Worm (Caenorhabditis elegans) whole organism, L4/young adult: ENCODE results near the gene acs-5.

Source experiments
- W03F9.2 ChIP-seq: fragments of 150-350 bp; optimal IDR thresholded peaks from 2 replicates; lab custom pipeline; 2014; ENCODE audit warnings: missing biosample characterization, missing genetic modification characterization
- dao-5 ChIP-seq: sonication (generic microtip); optimal IDR thresholded peaks from 2 replicates; lab custom pipeline; 2016; ENCODE audit warnings: missing genotype, missing genetic modification characterization, moderate library complexity, missing compliant biosample characterization
- him-1 ChIP-seq: sonication (generic microtip); optimal IDR thresholded peaks from 2 replicates; lab custom pipeline; 2016; ENCODE audit warnings: missing genotype, missing genetic modification reagents, missing genetic modification characterization, missing compliant biosample characterization

The acs-5 gene

ce11 chrIII:13543434-13543833 is at the start of gene acs-5:
Gene acs-5 (minus strand): TSS chrIII:13543534.
- TF ChIP-seq W03F9.2 (no peak), him-1 (no peak), dao-5 (tag; lab: Kevin White, UChicago) (no peak)

- TF ChIP-seq him-1 (no peak), W03F9.2 (no peak), dao-5 (tag; lab: Kevin White, UChicago) (no peak)
These were observed 38.4 kb upstream of the acs-5 start for ce11 chrIII:13581727-13582126.

ce11 chrIII:13580538-13580937 is 37.2 kb upstream of the acs-5 start, which contains the start of gene T05D4.5:
Gene T05D4.5 (plus strand): TSS chrIII:13580838.
- TF ChIP-seq W03F9.2, result no peak
- no peak for TF ChIP-seq dao-5 (tag; lab: Kevin White, UChicago)
- TF ChIP-seq him-1, result no peak

ce11 chrIII:13580076-13580475 is 36.7 kb upstream of the acs-5 start:
- no peak for TF ChIP-seq him-1
- no peak for TF ChIP-seq dao-5 (tag; lab: Kevin White, UChicago)
- TF ChIP-seq W03F9.2, result no peak

ce11 chrIII:13575610-13576232 is 32.4 kb upstream of the acs-5 start, which contains the start of gene osm-7:
Gene osm-7 (plus strand): TSS chrIII:13576182.
- TF ChIP-seq dao-5 (tag; lab: Kevin White, UChicago), result no peak
- no peak for TF ChIP-seq him-1
- no peak for TF ChIP-seq W03F9.2

ce11 chrIII:13570347-13570746 is 27.0 kb upstream of the acs-5 start, which contains the start of gene exc-12:
Gene exc-12 (minus strand): TSS chrIII:13570447.
- TF ChIP-seq him-1 (no peak), W03F9.2 (no peak), dao-5 (tag; lab: Kevin White, UChicago) (no peak)

ce11 chrIII:13565972-13566371 is 22.6 kb upstream of the acs-5 start:
- TF ChIP-seq dao-5 (tag; lab: Kevin White, UChicago) (no peak), him-1 (no peak), W03F9.2 (no peak)

ce11 chrIII:13564929-13565328 is 21.6 kb upstream of the acs-5 start, which contains the start of gene aldo-1:
Gene aldo-1 (minus strand): TSS chrIII:13564937.
- TF ChIP-seq dao-5 (tag; lab: Kevin White, UChicago) (no peak), him-1 (peak; percentile 45), W03F9.2 (no peak)

- TF ChIP-seq dao-5 (tag; lab: Kevin White, UChicago) (no peak), W03F9.2 (no peak), him-1 (no peak)
These were observed 20.2 kb upstream of the acs-5 start for ce11 chrIII:13563583-13563982.

ce11 chrIII:13563000-13563522 is 19.7 kb upstream of the acs-5 start, which contains the start of gene T05D4.2:
Gene T05D4.2 (minus strand): TSS chrIII:13563082.
- TF ChIP-seq dao-5 (tag; lab: Kevin White, UChicago) (no peak), W03F9.2 (no peak), him-1 (no peak)

ce11 chrIII:13561233-13561632 is 17.9 kb upstream of the acs-5 start:
- TF ChIP-seq him-1 (no peak), W03F9.2 (no peak), dao-5 (tag; lab: Kevin White, UChicago) (no peak)

- no peak for TF ChIP-seq dao-5 (tag; lab: Kevin White, UChicago)
- no peak for TF ChIP-seq him-1
- no peak for TF ChIP-seq W03F9.2
These were observed 17.4 kb upstream of the acs-5 start for ce11 chrIII:13560715-13561114.

- no peak for TF ChIP-seq him-1
These were observed 12.7 kb upstream of the acs-5 start for ce11 chrIII:13556039-13556438.

ce11 chrIII:13555234-13555633 is 11.9 kb upstream of the acs-5 start, which contains the start of gene scav-2:
Gene scav-2 (minus strand): TSS chrIII:13555334.
- TF ChIP-seq dao-5 (tag; lab: Kevin White, UChicago) (no peak), him-1 (no peak), W03F9.2 (no peak)

ce11 chrIII:13549960-13550359 is 6.6 kb upstream of the acs-5 start:
- TF ChIP-seq W03F9.2, result no peak
- TF ChIP-seq dao-5 (tag; lab: Kevin White, UChicago), result no peak
- TF ChIP-seq him-1, result no peak

- TF ChIP-seq W03F9.2, result peak; percentile 40
- TF ChIP-seq dao-5 (tag; lab: Kevin White, UChicago), result no peak
These were observed 5.6 kb upstream of the acs-5 start, which contains the start of gene mmad-1 for ce11 chrIII:13548982-13549381. Gene mmad-1 (minus strand): TSS chrIII:13549005.
